Fruit fly (Drosophila melanogaster) whole organism, adult: Measurements from ENCODE around the gene cDIP.

Experiments
- CG11617 ChIP-seq: fragments of 200-800 bp; sonication (Bioruptor generic); optimal IDR thresholded peaks from 2 replicates; lab custom pipeline; 2017; ENCODE audit warnings: mild to moderate bottlenecking, missing biosample characterization, missing genetic modification reagents, missing genetic modification characterization
- CG1620 ChIP-seq: fragments of 200-800 bp; sonication (Bioruptor generic); optimal IDR thresholded peaks from 2 replicates; lab custom pipeline; 2016; ENCODE audit warnings: missing biosample characterization, missing genetic modification characterization
- CG33017 ChIP-seq: fragments of 200-800 bp; sonication (Bioruptor generic); optimal IDR thresholded peaks from 2 replicates; lab custom pipeline; 2018; ENCODE audit warnings: missing biosample characterization, mild to moderate bottlenecking, missing genetic modification characterization, moderate library complexity
- CG7101 ChIP-seq: fragments of 200-800 bp; sonication (Bioruptor generic); optimal IDR thresholded peaks from 2 replicates; lab custom pipeline; 2018; ENCODE audit warnings: missing biosample characterization, mild to moderate bottlenecking, missing genetic modification characterization, moderate library complexity
- Crg-1 ChIP-seq: fragments of 200-800 bp; sonication (Bioruptor generic); optimal IDR thresholded peaks from 2 replicates; lab custom pipeline; 2016; ENCODE audit warnings: missing biosample characterization, missing genetic modification characterization
- Hr96 ChIP-seq: fragments of 200-800 bp; sonication (Bioruptor generic); optimal IDR thresholded peaks from 2 replicates; lab custom pipeline; 2016; ENCODE audit warnings: missing biosample characterization, missing genetic modification characterization
- Mnt ChIP-seq: fragments of 200-800 bp; sonication (Bioruptor generic); optimal IDR thresholded peaks from 2 replicates; lab custom pipeline; 2016; ENCODE audit warnings: missing biosample characterization, mild to moderate bottlenecking, missing genetic modification characterization
- cic ChIP-seq: fragments of 200-800 bp; sonication (Bioruptor generic); optimal IDR thresholded peaks from 2 replicates; lab custom pipeline; 2017; ENCODE audit warnings: missing biosample characterization, mild to moderate bottlenecking, missing genetic modification characterization, moderate library complexity
- cnc ChIP-seq, 2 experiments: fragments of >200 bp; optimal IDR thresholded peaks; 2 replicates each; lab custom pipeline; 2017
- pad ChIP-seq: fragments of 200-800 bp; sonication (Bioruptor generic); optimal IDR thresholded peaks from 3 replicates; lab custom pipeline; 2017; ENCODE audit warnings: missing biosample characterization, missing genetic modification characterization, mild to moderate bottlenecking, moderate library complexity, missing genetic modification reagents

- TF ChIP-seq CG7101 (tag; lab: Kevin White, UChicago), result no peak
- no peak for TF ChIP-seq cnc (optimal IDR thresholded peaks at IDR 0.05; lab: Kevin White, UChicago)
- TF ChIP-seq cic, result no peak
- no peak for TF ChIP-seq Crg-1 (GFP tag; lab: Kevin White, UChicago)
- TF ChIP-seq CG1620 (GFP tag; lab: Kevin White, UChicago), result no peak
- TF ChIP-seq CG33017, result no peak
- TF ChIP-seq Mnt (GFP tag; lab: Kevin White, UChicago), result no peak
- TF ChIP-seq CG11617 (GFP tag; lab: Kevin White, UChicago), result no peak
- no peak for TF ChIP-seq Hr96 (GFP tag; lab: Kevin White, UChicago)
- TF ChIP-seq pad (GFP tag; lab: Kevin White, UChicago), result no peak
Observed at dm6 chr3R:21109712-21110111, 51.2 kb downstream of the cDIP start.
